Worm (Caenorhabditis elegans) whole organism, L2 larva: ENCODE measurements around the gene F11G11.13.

ENCODE experiments used
- blmp-1 ChIP-seq: sonication (generic microtip); optimal IDR thresholded peaks from 2 replicates; lab custom pipeline; 2017; ENCODE audit warnings: missing genetic modification characterization, mild to moderate bottlenecking, missing compliant biosample characterization, antibody characterized with exemption, moderate library complexity; ENCODE audit not compliant: insufficient read depth
- egl-27 ChIP-seq: sonication (generic microtip); optimal IDR thresholded peaks from 3 replicates; lab custom pipeline; 2017; ENCODE audit warnings: missing biosample characterization, missing genetic modification reagents, missing genetic modification characterization
- fos-1 ChIP-seq: fragments of 150-350 bp; optimal IDR thresholded peaks from 2 replicates; lab custom pipeline; 2014; ENCODE audit warnings: missing biosample characterization, missing genetic modification characterization
- nhr-77 ChIP-seq: fragments of 150-350 bp; optimal IDR thresholded peaks from 2 replicates; lab custom pipeline; 2014; ENCODE audit warnings: missing biosample characterization, missing genetic modification characterization
- unc-39 ChIP-seq: fragments of 150-350 bp; optimal IDR thresholded peaks from 2 replicates; lab custom pipeline; 2014; ENCODE audit warnings: missing biosample characterization, missing genetic modification characterization

- TF ChIP-seq nhr-77 (no peak), egl-27 (no peak), fos-1 (no peak), unc-39 (tag; lab: Kevin White, UChicago) (no peak), blmp-1 (no peak)
Measured at ce11 chrII:4885976-4886375, 10.0 kb upstream of the F11G11.13 start, which contains the start of gene R05F9.7.
